Worm (Caenorhabditis elegans) whole organism, L3 larva: ENCODE data around the gene irld-42.

Experiments used
- lin-15B ChIP-seq: fragments of 150-350 bp; optimal IDR thresholded peaks from 2 replicates; lab custom pipeline; 2014; ENCODE audit warnings: missing biosample characterization, missing genetic modification characterization
- nhr-76 ChIP-seq: fragments of 150-350 bp; sonication (generic microtip); optimal IDR thresholded peaks from 5 replicates; lab custom pipeline; 2014; ENCODE audit warnings: missing biosample characterization, missing genetic modification characterization

- TF ChIP-seq lin-15B = no peak
- no peak for TF ChIP-seq nhr-76
These were observed 26.1 kb upstream of the irld-42 start, which contains the start of gene Y46H3D.1 for ce11 chrV:1642199-1642598.
